Worm (Caenorhabditis elegans) whole organism, L4/young adult: ENCODE data around the gene srg-1.

Experiments used
- W03F9.2 ChIP-seq: fragments of 150-350 bp; optimal IDR thresholded peaks from 2 replicates; lab custom pipeline; 2014; ENCODE audit warnings: missing biosample characterization, missing genetic modification characterization
- dao-5 ChIP-seq: sonication (generic microtip); optimal IDR thresholded peaks from 2 replicates; lab custom pipeline; 2016; ENCODE audit warnings: missing genotype, missing genetic modification characterization, moderate library complexity, missing compliant biosample characterization
- him-1 ChIP-seq: sonication (generic microtip); optimal IDR thresholded peaks from 2 replicates; lab custom pipeline; 2016; ENCODE audit warnings: missing genotype, missing genetic modification reagents, missing genetic modification characterization, missing compliant biosample characterization

DNA sequence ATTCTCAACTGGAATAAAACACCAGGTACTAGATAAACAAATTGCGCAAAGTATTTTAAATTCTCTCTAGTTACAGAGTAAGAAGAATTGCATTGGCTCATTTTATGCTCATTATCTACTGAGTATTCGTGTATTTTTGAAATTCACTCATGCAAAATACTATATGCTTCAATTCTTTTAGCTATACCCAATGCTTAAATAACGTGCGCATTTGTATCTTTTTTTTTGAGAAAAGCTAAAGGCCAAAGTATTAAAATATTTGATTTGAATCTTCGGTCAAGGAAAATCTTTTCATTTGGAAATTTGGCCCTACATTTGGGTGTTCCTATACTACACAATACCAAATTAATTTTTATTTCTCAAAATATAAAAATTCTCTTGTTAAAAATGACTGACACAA, 3.8 kb upstream of the srg-1 start, which contains the start of gene srg-4:
- no peak for TF ChIP-seq W03F9.2 (tag; lab: Kevin White, UChicago)
- TF ChIP-seq him-1 (tag; lab: Kevin White, UChicago) = no peak
- no peak for TF ChIP-seq dao-5 (tag; lab: Kevin White, UChicago)
